Worm (Caenorhabditis elegans) whole organism, L3 larva: Measurements from ENCODE around the gene nhr-128.
A peak's percentile ranks its signal among the peaks of the same experiment; 100 is the strongest.

Source experiments
- R02D3.7 ChIP-seq: fragments of 150-350 bp; optimal IDR thresholded peaks from 2 replicates; lab custom pipeline; 2014; ENCODE audit warnings: missing biosample characterization, missing genetic modification characterization
- ZK546.5 ChIP-seq: sonication (generic microtip); optimal IDR thresholded peaks from 2 replicates; lab custom pipeline; 2017; ENCODE audit warnings: missing biosample characterization, missing genetic modification characterization
- ama-1 ChIP-seq: fragments of 150-350 bp; optimal IDR thresholded peaks from 2 replicates; lab custom pipeline; 2018
- ceh-28 ChIP-seq: fragments of 150-350 bp; optimal IDR thresholded peaks from 2 replicates; lab custom pipeline; 2014; ENCODE audit warnings: missing biosample characterization, missing genetic modification reagents, missing genetic modification characterization
- ceh-82 ChIP-seq: fragments of 150-350 bp; optimal IDR thresholded peaks from 2 replicates; lab custom pipeline; 2014; ENCODE audit warnings: missing biosample characterization, missing genetic modification characterization
- ceh-9 ChIP-seq: sonication (generic microtip); optimal IDR thresholded peaks from 2 replicates; lab custom pipeline; 2018; ENCODE audit warnings: missing biosample characterization, missing genetic modification characterization
- egl-27 ChIP-seq: sonication (generic microtip); optimal IDR thresholded peaks from 4 replicates; lab custom pipeline; 2017; ENCODE audit warnings: missing biosample characterization, missing genetic modification reagents, missing genetic modification characterization
- egl-5 ChIP-seq: fragments of 150-350 bp; optimal IDR thresholded peaks from 2 replicates; lab custom pipeline; 2017; ENCODE audit warnings: missing biosample characterization, missing genetic modification reagents, missing genetic modification characterization, inconsistent platforms
- elt-1 ChIP-seq: fragments of 150-350 bp; optimal IDR thresholded peaks from 2 replicates; lab custom pipeline; 2014; ENCODE audit warnings: missing biosample characterization, missing genetic modification characterization
- elt-2 ChIP-seq: sonication (generic microtip); optimal IDR thresholded peaks from 2 replicates; lab custom pipeline; 2016; ENCODE audit warnings: missing genetic modification reagents, mild to moderate bottlenecking, missing genetic modification characterization, missing compliant biosample characterization
- elt-3 ChIP-seq, 3 experiments: fragments of 150-350 bp in 1 of 3; sonication (generic microtip) in 2 of 3; optimal IDR thresholded peaks; 2 replicates in 2 of 3; 4 replicates in 1 of 3; lab custom pipeline; 2014 to 2017; ENCODE audit warnings: missing biosample characterization in 3 of 3, missing genetic modification characterization in 3 of 3
- fos-1 ChIP-seq: fragments of 150-350 bp; optimal IDR thresholded peaks from 2 replicates; lab custom pipeline; 2014; ENCODE audit warnings: missing biosample characterization, missing genetic modification characterization
- hmg-11 ChIP-seq: sonication (generic microtip); optimal IDR thresholded peaks from 2 replicates; lab custom pipeline; 2016; ENCODE audit warnings: missing genetic modification characterization, missing compliant biosample characterization
- lin-15B ChIP-seq: fragments of 150-350 bp; optimal IDR thresholded peaks from 2 replicates; lab custom pipeline; 2014; ENCODE audit warnings: missing biosample characterization, missing genetic modification characterization
- lin-39 ChIP-seq: fragments of 150-350 bp; optimal IDR thresholded peaks from 2 replicates; lab custom pipeline; 2018; ENCODE audit warnings: missing biosample characterization, missing genetic modification reagents, missing genetic modification characterization
- lsy-12 ChIP-seq: sonication (generic microtip); optimal IDR thresholded peaks from 2 replicates; lab custom pipeline; 2016; ENCODE audit warnings: mild to moderate bottlenecking, missing genetic modification characterization, missing compliant biosample characterization
- mdl-1 ChIP-seq: fragments of 150-350 bp; optimal IDR thresholded peaks from 2 replicates; lab custom pipeline; 2014; ENCODE audit warnings: missing biosample characterization, missing genetic modification characterization
- nfya-1 ChIP-seq: sonication (generic microtip); optimal IDR thresholded peaks from 2 replicates; lab custom pipeline; 2017; ENCODE audit warnings: missing genetic modification characterization, mild to moderate bottlenecking, missing compliant biosample characterization, antibody characterized with exemption, moderate library complexity; ENCODE audit not compliant: insufficient read depth
- nhr-12 ChIP-seq: fragments of 150-350 bp; optimal IDR thresholded peaks from 2 replicates; lab custom pipeline; 2014; ENCODE audit warnings: missing biosample characterization, missing genetic modification characterization
- nhr-23 ChIP-seq: fragments of 150-350 bp; optimal IDR thresholded peaks from 2 replicates; lab custom pipeline; 2014; ENCODE audit warnings: missing biosample characterization, missing genetic modification reagents, missing genetic modification characterization
- nhr-28 ChIP-seq: fragments of 150-350 bp; optimal IDR thresholded peaks from 2 replicates; lab custom pipeline; 2014; ENCODE audit warnings: missing biosample characterization, missing genetic modification characterization
- nhr-67 ChIP-seq: fragments of 150-350 bp; optimal IDR thresholded peaks from 2 replicates; lab custom pipeline; 2014; ENCODE audit warnings: missing biosample characterization, missing genetic modification characterization
- nhr-76 ChIP-seq: fragments of 150-350 bp; sonication (generic microtip); optimal IDR thresholded peaks from 5 replicates; lab custom pipeline; 2014; ENCODE audit warnings: missing biosample characterization, missing genetic modification characterization
- nhr-77 ChIP-seq: fragments of 150-350 bp; optimal IDR thresholded peaks from 2 replicates; lab custom pipeline; 2014; ENCODE audit warnings: missing biosample characterization, missing genetic modification characterization
- pha-4 ChIP-seq: fragments of 150-350 bp; optimal IDR thresholded peaks from 2 replicates; lab custom pipeline; 2014; ENCODE audit warnings: missing biosample characterization, missing genetic modification reagents, missing genetic modification characterization
- pqm-1 ChIP-seq: fragments of 150-350 bp; optimal IDR thresholded peaks from 2 replicates; lab custom pipeline; 2017; ENCODE audit warnings: missing biosample characterization, missing genetic modification characterization, inconsistent platforms
- sea-2 ChIP-seq: fragments of 150-350 bp; sonication (generic microtip); optimal IDR thresholded peaks from 4 replicates; lab custom pipeline; 2014; ENCODE audit warnings: missing biosample characterization, missing genetic modification reagents, missing genetic modification characterization
- snpc-4 ChIP-seq: fragments of 150-350 bp; optimal IDR thresholded peaks from 2 replicates; lab custom pipeline; 2014; ENCODE audit warnings: missing biosample characterization, missing genetic modification characterization
- unc-39 ChIP-seq: sonication (generic microtip); optimal IDR thresholded peaks from 4 replicates; lab custom pipeline; 2017; ENCODE audit warnings: missing biosample characterization, missing genetic modification characterization

Gene nhr-128

DNA sequence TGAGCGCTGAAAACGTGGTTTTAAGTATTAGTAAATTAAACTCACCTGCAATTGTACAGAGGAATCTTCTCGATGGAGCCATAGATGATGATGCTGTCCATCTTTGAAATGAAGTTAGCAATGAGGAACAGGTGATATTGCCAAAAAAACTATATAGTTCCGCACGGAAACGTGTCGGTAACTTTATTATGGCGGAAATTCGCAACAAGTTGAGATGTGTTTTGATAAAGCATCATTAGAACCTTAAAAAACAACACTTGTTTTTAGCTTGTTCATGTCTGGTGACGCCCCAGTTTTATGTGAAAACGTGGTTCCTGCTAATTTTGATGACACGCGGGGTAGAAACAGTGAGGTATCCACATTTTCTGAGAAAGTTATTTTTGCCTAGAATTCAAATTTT, 15.7 kb upstream of the nhr-128 start, which contains the start of gene srt-40:
TSS of gene srt-40 (minus strand) at position 101 of the 400 bp plus-strand sequence.
- TF ChIP-seq snpc-4 (tag; lab: Kevin White, UChicago) (no peak), sea-2 (GFP tag; lab: Kevin White, UChicago) (no peak), fos-1 (tag; lab: Kevin White, UChicago) (no peak), lsy-12 (no peak), lin-15B (no peak), nhr-67 (tag; lab: Kevin White, UChicago) (no peak), nhr-28 (tag; lab: Kevin White, UChicago) (no peak), unc-39 (tag; lab: Kevin White, UChicago) (no peak), nhr-76 (tag; lab: Kevin White, UChicago) (no peak)

DNA sequence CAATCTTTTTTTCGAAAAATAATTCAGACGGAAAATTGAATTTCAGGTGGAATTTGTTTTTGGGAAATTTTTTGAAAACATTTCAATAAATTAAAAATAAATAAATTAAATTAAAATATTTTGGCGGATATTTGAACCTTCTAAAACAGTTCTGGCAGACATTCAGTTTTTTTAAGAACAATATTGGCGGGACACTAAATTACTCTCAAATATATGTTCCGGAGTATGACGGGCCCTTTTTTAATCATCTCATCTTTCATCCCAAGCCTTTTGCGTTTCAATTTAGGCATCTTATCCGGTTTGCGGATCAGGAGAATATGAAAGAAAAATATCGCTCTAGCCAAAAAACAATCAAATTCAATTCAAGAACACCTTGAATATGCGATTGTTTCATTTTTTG, 15.1 kb upstream of the nhr-128 start, which contains the start of gene svh-11:
TSS of gene svh-11 (plus strand) at position 301 of the 400 bp plus-strand sequence.
- TF ChIP-seq unc-39 (tag; lab: Kevin White, UChicago) (no peak), nhr-23 (no peak)

DNA sequence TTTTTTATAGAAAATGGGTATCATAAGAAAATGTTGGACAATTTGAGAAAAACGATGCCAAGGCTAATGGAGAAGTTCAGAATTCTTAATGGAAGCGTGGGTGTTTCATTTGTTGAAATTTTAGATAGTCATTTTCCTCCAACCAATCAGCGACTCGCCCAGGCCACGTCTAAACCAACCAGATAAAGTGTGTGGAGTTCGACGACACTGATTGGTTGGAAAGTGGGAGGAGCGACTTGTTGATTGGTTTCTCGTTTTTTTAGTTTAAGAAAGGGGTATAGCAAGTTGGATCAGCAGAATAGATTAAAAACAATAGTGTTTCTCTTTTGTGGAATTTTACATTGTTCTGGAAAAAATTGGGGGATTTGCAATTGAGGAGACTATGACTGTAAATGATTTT, 14.3 kb upstream of the nhr-128 start:
- TF ChIP-seq mdl-1 (tag; lab: Kevin White, UChicago), result no peak
- TF ChIP-seq nfya-1 (tag; lab: Kevin White, UChicago), result peak; percentile 84

DNA sequence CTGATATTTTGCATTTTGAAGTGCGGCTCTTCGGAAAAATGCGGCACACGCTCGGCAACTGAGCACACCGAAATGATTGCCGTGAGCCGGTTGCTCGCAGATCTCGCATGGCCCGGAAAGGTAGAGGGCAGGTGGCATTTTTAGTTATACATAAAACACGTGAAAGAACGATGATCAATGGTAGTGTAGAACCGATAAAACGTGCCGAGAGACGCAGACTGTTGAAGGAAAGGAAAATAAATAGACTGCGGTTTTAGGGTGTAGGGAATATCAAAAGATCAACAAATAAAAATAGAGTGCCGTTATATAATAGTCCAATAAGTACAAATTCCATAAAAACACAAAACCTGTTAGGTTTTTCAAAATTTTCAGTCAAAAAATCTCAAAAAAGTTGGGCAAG, 9.9 kb upstream of the nhr-128 start, which contains the start of gene nhr-133:
TSS of gene nhr-133 (minus strand) at position 183 of the 400 bp plus-strand sequence.
- no peak for TF ChIP-seq egl-27 (tag; lab: Kevin White, UChicago)
- no peak for TF ChIP-seq ama-1 (lab: Kevin White, UChicago)
- no peak for TF ChIP-seq elt-3 (tag; optimal IDR thresholded peaks at IDR 0.05; lab: Kevin White, UChicago)
- no peak for TF ChIP-seq ceh-9 (tag; lab: Kevin White, UChicago)
- no peak for TF ChIP-seq pqm-1 (tag; lab: Kevin White, UChicago)
- TF ChIP-seq nhr-77 (tag; lab: Kevin White, UChicago), result no peak
- no peak for TF ChIP-seq nhr-67 (tag; lab: Kevin White, UChicago)
- peak; percentile 38 for TF ChIP-seq elt-2 (tag; lab: Kevin White, UChicago)
- TF ChIP-seq pha-4 (tag; lab: Kevin White, UChicago), result peak; percentile 73
- TF ChIP-seq nhr-12 (tag; lab: Kevin White, UChicago), result no peak

DNA sequence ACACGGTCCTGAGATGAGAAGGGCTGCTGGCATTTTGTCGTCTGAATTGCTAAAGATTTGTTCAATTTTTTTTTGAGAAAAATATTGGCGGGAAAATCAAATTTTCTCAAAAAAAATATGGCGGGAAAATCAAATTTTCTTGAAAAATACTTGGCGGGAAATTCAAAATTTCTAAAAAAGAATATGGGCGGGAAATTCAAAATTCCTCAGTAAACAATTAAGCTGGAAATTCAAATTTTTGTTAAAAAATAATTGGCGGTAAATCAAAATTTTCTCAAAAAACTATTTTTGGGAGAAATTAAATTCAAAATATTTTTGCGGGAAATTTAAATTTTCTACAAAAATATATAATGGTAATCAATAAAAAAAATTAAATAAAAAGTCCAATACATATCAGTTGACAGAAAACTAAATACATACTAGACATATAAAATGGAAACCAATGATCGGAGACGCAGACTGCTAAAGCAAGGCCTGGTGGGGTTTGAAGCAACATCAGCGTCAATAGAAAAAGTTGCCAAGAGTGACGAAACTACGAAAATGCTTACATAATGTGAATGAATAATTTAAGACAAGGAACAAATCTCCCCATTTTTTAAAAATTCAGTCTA, 7.3 kb upstream of the nhr-128 start, which contains the start of gene nhr-184:
TSS of gene nhr-184 (minus strand) at position 51 of the 611 bp plus-strand sequence.
- TF ChIP-seq pha-4 (tag; lab: Kevin White, UChicago) (peak; percentile 58), hmg-11 (tag; lab: Kevin White, UChicago) (peak; percentile 42), elt-2 (tag; lab: Kevin White, UChicago) (peak; percentile 27), egl-5 (tag; lab: Kevin White, UChicago) (no peak), nhr-77 (tag; lab: Kevin White, UChicago) (no peak), lin-15B (no peak), pqm-1 (tag; lab: Kevin White, UChicago) (peak; percentile 25), nhr-23 (no peak)

DNA sequence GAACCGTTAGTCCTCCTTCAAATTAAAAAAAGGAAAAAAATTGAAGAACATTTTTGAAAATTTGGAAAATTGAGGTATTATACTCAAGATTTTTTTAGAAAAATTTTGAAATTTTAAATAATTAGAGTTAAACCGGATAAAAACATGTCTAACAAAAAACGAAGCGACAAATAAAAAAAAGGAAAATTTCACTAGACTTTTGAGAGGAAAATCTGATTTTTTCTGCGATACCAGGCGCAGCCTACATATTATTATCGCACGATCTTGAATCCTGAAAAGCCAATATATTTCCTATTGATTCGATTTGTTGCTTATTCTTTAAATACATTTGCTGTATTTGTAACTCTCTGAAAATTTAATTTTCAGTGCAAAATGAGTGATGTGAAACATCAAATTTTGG, 6.5 kb upstream of the nhr-128 start, which contains the start of gene nstp-8:
TSS of gene nstp-8 (plus strand) at position 301 of the 400 bp plus-strand sequence.
- TF ChIP-seq elt-1 (tag; lab: Kevin White, UChicago) (no peak), ceh-28 (tag; lab: Kevin White, UChicago) (no peak), ZK546.5 (no peak), fos-1 (tag; lab: Kevin White, UChicago) (no peak), ceh-82 (tag; lab: Kevin White, UChicago) (no peak), egl-5 (tag; lab: Kevin White, UChicago) (no peak), lin-39 (tag; lab: Kevin White, UChicago) (no peak), R02D3.7 (tag; lab: Kevin White, UChicago) (no peak)
